Worm (Caenorhabditis elegans) whole organism, late embryonic: ENCODE measurements around the gene Y56A3A.7.

ENCODE experiments used
- C08G9.2 ChIP-seq: sonication (generic microtip); optimal IDR thresholded peaks from 2 replicates; lab custom pipeline; 2016; ENCODE audit warnings: mild to moderate bottlenecking, missing genetic modification characterization, moderate library complexity, missing compliant biosample characterization
- F13H6.1 ChIP-seq: sonication (generic microtip); optimal IDR thresholded peaks from 2 replicates; lab custom pipeline; 2016; ENCODE audit warnings: missing genetic modification characterization, missing compliant biosample characterization
- K02D7.2 ChIP-seq: sonication (generic microtip); optimal IDR thresholded peaks from 2 replicates; lab custom pipeline; 2017; ENCODE audit warnings: mild to moderate bottlenecking, missing genetic modification characterization, missing compliant biosample characterization
- K09A11.1 ChIP-seq: sonication (generic microtip); optimal IDR thresholded peaks from 2 replicates; lab custom pipeline; 2017; ENCODE audit warnings: antibody characterized with exemption, mild to moderate bottlenecking, missing genetic modification characterization, missing compliant biosample characterization; ENCODE audit not compliant: insufficient read depth
- Y22D7AL.16 ChIP-seq: sonication (generic microtip); optimal IDR thresholded peaks from 2 replicates; lab custom pipeline; 2016; ENCODE audit warnings: missing genetic modification characterization, missing compliant biosample characterization
- ahr-1 ChIP-seq: sonication (generic microtip); optimal IDR thresholded peaks from 2 replicates; lab custom pipeline; 2016; ENCODE audit warnings: missing genetic modification characterization, missing compliant biosample characterization
- ceh-18 ChIP-seq: sonication (generic microtip); optimal IDR thresholded peaks from 2 replicates; lab custom pipeline; 2016; ENCODE audit warnings: missing genetic modification characterization, missing compliant biosample characterization
- ceh-22 ChIP-seq: sonication (generic microtip); optimal IDR thresholded peaks from 2 replicates; lab custom pipeline; 2017; ENCODE audit warnings: missing biosample characterization, missing genetic modification characterization
- ceh-31 ChIP-seq: sonication (generic microtip); optimal IDR thresholded peaks from 2 replicates; lab custom pipeline; 2016; ENCODE audit warnings: missing genetic modification characterization, missing compliant biosample characterization
- ceh-6 ChIP-seq: fragments of 200-800 bp; sonication (Bioruptor generic); optimal IDR thresholded peaks from 2 replicates; lab custom pipeline; 2018; ENCODE audit warnings: mild to moderate bottlenecking, missing genetic modification characterization, missing compliant biosample characterization
- che-1 ChIP-seq: sonication (generic microtip); optimal IDR thresholded peaks from 2 replicates; lab custom pipeline; 2016; ENCODE audit warnings: mild to moderate bottlenecking, missing genetic modification characterization, missing compliant biosample characterization
- elt-2 ChIP-seq: sonication (generic microtip); optimal IDR thresholded peaks from 2 replicates; lab custom pipeline; 2016; ENCODE audit warnings: missing genetic modification reagents, missing genetic modification characterization, missing compliant biosample characterization
- elt-4 ChIP-seq: sonication (generic microtip); optimal IDR thresholded peaks from 2 replicates; lab custom pipeline; 2016; ENCODE audit warnings: missing genetic modification characterization, missing compliant biosample characterization
- fax-1 ChIP-seq: sonication (generic microtip); optimal IDR thresholded peaks from 2 replicates; lab custom pipeline; 2016; ENCODE audit warnings: missing genotype, missing genetic modification characterization, missing compliant biosample characterization
- gmeb-2 ChIP-seq: sonication (generic microtip); optimal IDR thresholded peaks from 2 replicates; lab custom pipeline; 2016; ENCODE audit warnings: missing genetic modification characterization, inconsistent platforms, missing compliant biosample characterization
- hlh-15 ChIP-seq: sonication (generic microtip); optimal IDR thresholded peaks from 2 replicates; lab custom pipeline; 2016; ENCODE audit warnings: missing genetic modification characterization, missing compliant biosample characterization
- hlh-30 ChIP-seq: sonication (generic microtip); optimal IDR thresholded peaks from 2 replicates; lab custom pipeline; 2017; ENCODE audit warnings: antibody characterized with exemption, missing genetic modification characterization, missing compliant biosample characterization; ENCODE audit not compliant: insufficient read depth
- hlh-6 ChIP-seq: sonication (generic microtip); optimal IDR thresholded peaks from 2 replicates; lab custom pipeline; 2016; ENCODE audit warnings: missing genotype, missing genetic modification characterization, missing compliant biosample characterization
- madf-2 ChIP-seq: sonication (generic microtip); optimal IDR thresholded peaks from 2 replicates; lab custom pipeline; 2017; ENCODE audit warnings: missing genetic modification characterization, missing compliant biosample characterization
- nfya-1 ChIP-seq: sonication (generic microtip); optimal IDR thresholded peaks from 2 replicates; lab custom pipeline; 2017; ENCODE audit warnings: missing genetic modification characterization, mild to moderate bottlenecking, missing compliant biosample characterization, antibody characterized with exemption, moderate library complexity
- nhr-11 ChIP-seq: fragments of 150-350 bp; optimal IDR thresholded peaks from 2 replicates; lab custom pipeline; 2014; ENCODE audit warnings: missing biosample characterization, missing genetic modification characterization
- nhr-232 ChIP-seq: sonication (generic microtip); optimal IDR thresholded peaks from 2 replicates; lab custom pipeline; 2016; ENCODE audit warnings: missing genetic modification characterization, missing compliant biosample characterization
- pag-3 ChIP-seq: sonication (generic microtip); optimal IDR thresholded peaks from 2 replicates; lab custom pipeline; 2016; ENCODE audit warnings: missing compliant biosample characterization, missing genetic modification characterization, borderline replicate concordance
- pha-2 ChIP-seq: sonication (generic microtip); optimal IDR thresholded peaks from 2 replicates; lab custom pipeline; 2017; ENCODE audit warnings: mild to moderate bottlenecking, missing genetic modification characterization, missing compliant biosample characterization
- pqm-1 ChIP-seq: sonication (generic microtip); optimal IDR thresholded peaks from 2 replicates; lab custom pipeline; 2016; ENCODE audit warnings: missing genetic modification characterization, missing compliant biosample characterization
- ref-2 ChIP-seq: sonication (generic microtip); optimal IDR thresholded peaks from 2 replicates; lab custom pipeline; 2016; ENCODE audit warnings: missing genetic modification characterization, missing compliant biosample characterization
- rnt-1 ChIP-seq: sonication (generic microtip); optimal IDR thresholded peaks from 2 replicates; lab custom pipeline; 2016; ENCODE audit warnings: missing genetic modification characterization, missing compliant biosample characterization
- sdc-2 ChIP-seq: sonication (generic microtip); optimal IDR thresholded peaks from 2 replicates; lab custom pipeline; 2016; ENCODE audit warnings: missing genotype, missing genetic modification characterization, missing compliant biosample characterization
- sox-4 ChIP-seq: sonication (generic microtip); optimal IDR thresholded peaks from 2 replicates; lab custom pipeline; 2017; ENCODE audit warnings: mild to moderate bottlenecking, missing genetic modification characterization, inconsistent platforms, missing compliant biosample characterization
- syd-9 ChIP-seq: sonication (generic microtip); optimal IDR thresholded peaks from 2 replicates; lab custom pipeline; 2016; ENCODE audit warnings: mild to moderate bottlenecking, missing genetic modification characterization, moderate library complexity, missing compliant biosample characterization
- tbx-2 ChIP-seq: sonication (generic microtip); optimal IDR thresholded peaks from 2 replicates; lab custom pipeline; 2016; ENCODE audit warnings: missing genetic modification characterization, missing compliant biosample characterization
- tbx-7 ChIP-seq: sonication (generic microtip); optimal IDR thresholded peaks from 2 replicates; lab custom pipeline; 2016; ENCODE audit warnings: missing genotype, missing genetic modification characterization, missing compliant biosample characterization
- unc-3 ChIP-seq, 2 experiments: fragments of 200-800 bp in 1 of 2; sonication (Bioruptor generic) in 1 of 2; sonication (generic microtip) in 1 of 2; conservative IDR thresholded peaks in 1 of 2; optimal IDR thresholded peaks in 1 of 2; 2 replicates each; pipeline versions ENCODE4 v1.3.6 to Lab custom; 2016 to 2022; ENCODE audit warnings: missing compliant biosample characterization in 2 of 2, missing genetic modification characterization in 2 of 2, missing genetic modification reagents in 1 of 2
- unc-55 ChIP-seq: sonication (generic microtip); optimal IDR thresholded peaks from 2 replicates; lab custom pipeline; 2017; ENCODE audit warnings: missing biosample characterization, missing genetic modification reagents, missing genetic modification characterization
- unc-86 ChIP-seq: sonication (generic microtip); optimal IDR thresholded peaks from 2 replicates; lab custom pipeline; 2016; ENCODE audit warnings: missing genetic modification characterization, missing compliant biosample characterization
- ztf-16 ChIP-seq: sonication (generic microtip); optimal IDR thresholded peaks from 2 replicates; lab custom pipeline; 2017; ENCODE audit warnings: missing genetic modification characterization, missing compliant biosample characterization

The Y56A3A.7 gene

ce11 chrIII:11917525-11917924, 29.3 kb downstream of the Y56A3A.7 start:
- TF ChIP-seq madf-2: no peak
- TF ChIP-seq pqm-1 (tag; lab: Kevin White, UChicago): no peak
- no peak for TF ChIP-seq rnt-1 (tag; lab: Kevin White, UChicago)
- no peak for TF ChIP-seq ceh-31 (tag; lab: Kevin White, UChicago)
- TF ChIP-seq nhr-232 (tag; lab: Kevin White, UChicago): no peak
- no peak for TF ChIP-seq ceh-18 (tag; lab: Kevin White, UChicago)

- TF ChIP-seq hlh-15 (tag; lab: Kevin White, UChicago): no peak
- TF ChIP-seq ahr-1 (tag; lab: Kevin White, UChicago): no peak
- no peak for TF ChIP-seq ceh-22 (tag; lab: Kevin White, UChicago)
- no peak for TF ChIP-seq F13H6.1
- TF ChIP-seq K02D7.2: no peak
- TF ChIP-seq hlh-6: peak; percentile 14
- no peak for TF ChIP-seq ceh-6 (GFP tag; lab: Kevin White, UChicago)
- TF ChIP-seq tbx-7 (tag; lab: Kevin White, UChicago): no peak
- TF ChIP-seq gmeb-2 (tag; lab: Kevin White, UChicago): no peak
Observed at ce11 chrIII:11917090-11917489, 29.7 kb downstream of the Y56A3A.7 start.

- TF ChIP-seq tbx-2: no peak
- no peak for TF ChIP-seq elt-2 (tag; lab: Kevin White, UChicago)
- no peak for TF ChIP-seq tbx-7 (tag; lab: Kevin White, UChicago)
- no peak for TF ChIP-seq nhr-11
- TF ChIP-seq K09A11.1 (tag; lab: Kevin White, UChicago): no peak
- no peak for TF ChIP-seq hlh-15 (tag; lab: Kevin White, UChicago)
- no peak for TF ChIP-seq fax-1 (tag; lab: Kevin White, UChicago)
- TF ChIP-seq, all 69 proteins: peak for 0
Observed at ce11 chrIII:11916260-11916659, 30.6 kb downstream of the Y56A3A.7 start.

- TF ChIP-seq ref-2: peak; percentile 8
- no peak for TF ChIP-seq unc-86 (tag; lab: Kevin White, UChicago)
- TF ChIP-seq Y22D7AL.16 (tag; lab: Kevin White, UChicago): no peak
- TF ChIP-seq pqm-1 (tag; lab: Kevin White, UChicago): no peak
- TF ChIP-seq ztf-16 (tag; lab: Kevin White, UChicago): no peak
- TF ChIP-seq K02D7.2: peak; percentile 14
- peak; percentile 17 for TF ChIP-seq nfya-1 (tag; lab: Kevin White, UChicago)
- TF ChIP-seq C08G9.2 (tag; lab: Kevin White, UChicago): no peak
- no peak for TF ChIP-seq elt-4 (tag; lab: Kevin White, UChicago)
- no peak for TF ChIP-seq sdc-2 (tag; lab: Kevin White, UChicago)
- TF ChIP-seq pag-3 (tag; lab: Kevin White, UChicago): no peak
Observed at ce11 chrIII:11915666-11916065, 31.2 kb downstream of the Y56A3A.7 start, which contains the start of the genes ndab-1 and npp-16. ndab-1 (minus strand) TSS chrIII:11915712. npp-16 (plus strand) TSS chrIII:11915928.

ce11 chrIII:11914220-11914619, 32.6 kb downstream of the Y56A3A.7 start, which contains the start of gene Y56A3A.16:
Y56A3A.16 (minus strand) TSS chrIII:11914320.
- no peak for TF ChIP-seq ceh-22 (tag; lab: Kevin White, UChicago)
- no peak for TF ChIP-seq unc-3 (GFP tag; conservative IDR thresholded peaks at IDR 0.05; lab: Robert Waterston, UW)
- TF ChIP-seq unc-3 (tag; optimal IDR thresholded peaks at IDR 0.05; lab: Kevin White, UChicago): no peak
- no peak for TF ChIP-seq F13H6.1
- TF ChIP-seq sox-4: no peak
- TF ChIP-seq hlh-15 (tag; lab: Kevin White, UChicago): no peak
- no peak for TF ChIP-seq pha-2 (tag; lab: Kevin White, UChicago)
- no peak for TF ChIP-seq pag-3 (tag; lab: Kevin White, UChicago)
- TF ChIP-seq che-1 (tag; lab: Kevin White, UChicago): no peak
- TF ChIP-seq Y22D7AL.16 (tag; lab: Kevin White, UChicago): no peak
- TF ChIP-seq unc-55: no peak
- no peak for TF ChIP-seq syd-9 (tag; lab: Kevin White, UChicago)
- TF ChIP-seq hlh-30: no peak
